Worm (Caenorhabditis elegans) whole organism, L1 larva: Measurements from ENCODE around the gene Y75B8A.8.
A peak's percentile ranks its signal among the peaks of the same experiment; 100 is the strongest.

ENCODE experiments used
- F16B12.6 ChIP-seq: fragments of 150-350 bp; optimal IDR thresholded peaks from 2 replicates; lab custom pipeline; 2014; ENCODE audit warnings: missing biosample characterization, missing genetic modification characterization
- aha-1 ChIP-seq: fragments of 150-350 bp; optimal IDR thresholded peaks from 2 replicates; lab custom pipeline; 2014; ENCODE audit warnings: missing biosample characterization, missing genetic modification characterization
- alr-1 ChIP-seq: fragments of 200-800 bp; sonication (Bioruptor generic); optimal IDR thresholded peaks from 2 replicates; lab custom pipeline; 2018; ENCODE audit warnings: borderline replicate concordance, mild to moderate bottlenecking, missing genetic modification characterization, missing compliant biosample characterization
- aly-2 ChIP-seq: fragments of 150-350 bp; optimal IDR thresholded peaks from 2 replicates; lab custom pipeline; 2014; ENCODE audit warnings: missing biosample characterization, missing genetic modification characterization
- blmp-1 ChIP-seq: fragments of 150-350 bp; optimal IDR thresholded peaks from 2 replicates; lab custom pipeline; 2014; ENCODE audit warnings: missing biosample characterization, missing genetic modification characterization
- ceh-63 ChIP-seq: fragments of 200-800 bp; sonication (Bioruptor generic); optimal IDR thresholded peaks from 2 replicates; lab custom pipeline; 2018; ENCODE audit warnings: mild to moderate bottlenecking, missing genetic modification characterization, missing compliant biosample characterization
- ceh-82 ChIP-seq, 3 experiments: fragments of 150-350 bp in 1 of 3; sonication (generic microtip) in 2 of 3; optimal IDR thresholded peaks; 2 replicates each; lab custom pipeline; 2014 to 2017; ENCODE audit warnings: missing biosample characterization in 3 of 3, missing genetic modification characterization in 3 of 3
- ceh-88 ChIP-seq: fragments of 200-800 bp; sonication (Bioruptor generic); IDR thresholded peaks from 2 replicates; pipeline ENCODE4 v1.3.6; 2022; ENCODE audit warnings: missing genetic modification characterization, missing compliant biosample characterization
- dpl-1 ChIP-seq, 3 experiments: fragments of 150-350 bp in 2 of 3; sonication (generic microtip) in 1 of 3; optimal IDR thresholded peaks; 2 replicates each; lab custom pipeline; 2014 to 2017; ENCODE audit warnings: missing biosample characterization in 3 of 3, missing genetic modification characterization in 3 of 3, missing genetic modification reagents in 3 of 3
- dsc-1 ChIP-seq: sonication (generic microtip); optimal IDR thresholded peaks from 2 replicates; lab custom pipeline; 2016; ENCODE audit warnings: mild to moderate bottlenecking, missing genetic modification characterization, missing compliant biosample characterization
- efl-1 ChIP-seq, 4 experiments: fragments of 150-350 bp; optimal IDR thresholded peaks in 3 of 4; peaks in 1 of 4; 1 replicate in 1 of 4; 2 replicates in 3 of 4; lab custom pipeline; 2014; ENCODE audit warnings: missing biosample characterization in 2 of 4, missing genetic modification characterization in 2 of 4, missing genetic modification reagents in 2 of 4
- efl-3 ChIP-seq: fragments of 200-800 bp; sonication (Bioruptor generic); optimal IDR thresholded peaks from 2 replicates; lab custom pipeline; 2018; ENCODE audit warnings: mild to moderate bottlenecking, missing genetic modification characterization, missing compliant biosample characterization
- egl-27 ChIP-seq, 2 experiments: fragments of 150-350 bp in 1 of 2; sonication (generic microtip); optimal IDR thresholded peaks; 3 replicates each; lab custom pipeline; 2017 to 2018; ENCODE audit warnings: missing biosample characterization in 2 of 2, missing genetic modification characterization in 2 of 2, missing genetic modification reagents in 2 of 2
- elt-2 ChIP-seq: sonication (generic microtip); optimal IDR thresholded peaks from 2 replicates; lab custom pipeline; 2016; ENCODE audit warnings: missing genetic modification characterization, mild to moderate bottlenecking, inconsistent platforms, missing compliant biosample characterization, missing genetic modification reagents
- ets-5 ChIP-seq: fragments of 200-800 bp; sonication (Bioruptor generic); IDR thresholded peaks from 2 replicates; pipeline ENCODE4 v1.3.6; 2022; ENCODE audit warnings: missing genetic modification characterization, missing compliant biosample characterization
- fkh-10 ChIP-seq: sonication (generic microtip); optimal IDR thresholded peaks from 2 replicates; lab custom pipeline; 2017; ENCODE audit warnings: missing biosample characterization, missing genetic modification reagents, missing genetic modification characterization
- fkh-8 ChIP-seq: sonication (generic microtip); optimal IDR thresholded peaks from 2 replicates; lab custom pipeline; 2016; ENCODE audit warnings: mild to moderate bottlenecking, missing genetic modification characterization, missing compliant biosample characterization
- grh-1 ChIP-seq: fragments of 200-800 bp; sonication (Bioruptor generic); IDR thresholded peaks from 2 replicates; pipeline ENCODE4 v1.3.6; 2022; ENCODE audit warnings: missing genetic modification reagents, missing genetic modification characterization, missing compliant biosample characterization
- hpl-2 ChIP-seq: fragments of 150-350 bp; optimal IDR thresholded peaks from 2 replicates; lab custom pipeline; 2014; ENCODE audit warnings: missing biosample characterization, missing genetic modification reagents, missing genetic modification characterization
- jun-1 ChIP-seq: fragments of 150-350 bp; optimal IDR thresholded peaks from 2 replicates; lab custom pipeline; 2014; ENCODE audit warnings: missing biosample characterization, missing genetic modification reagents, missing genetic modification characterization
- lin-13 ChIP-seq: fragments of 150-350 bp; optimal IDR thresholded peaks from 2 replicates; lab custom pipeline; 2014; ENCODE audit warnings: missing biosample characterization, missing genetic modification reagents, missing genetic modification characterization
- lin-14 ChIP-seq: fragments of 200-800 bp; sonication (Bioruptor generic); optimal IDR thresholded peaks from 2 replicates; lab custom pipeline; 2018; ENCODE audit warnings: mild to moderate bottlenecking, missing genetic modification characterization, moderate library complexity, missing compliant biosample characterization
- lin-35 ChIP-seq, 2 experiments: fragments of 150-350 bp; optimal IDR thresholded peaks; 2 replicates each; lab custom pipeline; 2014; ENCODE audit warnings: missing biosample characterization in 2 of 2, missing genetic modification characterization in 2 of 2, missing genetic modification reagents in 2 of 2
- lin-39 ChIP-seq: fragments of 150-350 bp; optimal IDR thresholded peaks from 2 replicates; lab custom pipeline; 2014; ENCODE audit warnings: missing biosample characterization, missing genetic modification reagents, missing genetic modification characterization
- mdl-1 ChIP-seq, 2 experiments: fragments of 150-350 bp; optimal IDR thresholded peaks; 2 replicates each; lab custom pipeline; 2014 to 2017; ENCODE audit warnings: missing biosample characterization in 2 of 2, missing genetic modification characterization in 2 of 2, inconsistent platforms in 1 of 2
- mep-1 ChIP-seq: fragments of 150-350 bp; optimal IDR thresholded peaks from 2 replicates; lab custom pipeline; 2014; ENCODE audit warnings: missing biosample characterization, missing genetic modification characterization
- nhr-19 ChIP-seq: fragments of 200-800 bp; sonication (Bioruptor generic); conservative IDR thresholded peaks from 2 replicates; pipeline ENCODE4 v1.3.6; 2022; ENCODE audit warnings: missing genetic modification characterization, missing compliant biosample characterization
- nhr-20 ChIP-seq: sonication (generic microtip); optimal IDR thresholded peaks from 2 replicates; lab custom pipeline; 2016; ENCODE audit warnings: mild to moderate bottlenecking, missing genetic modification characterization, missing compliant biosample characterization
- nhr-28 ChIP-seq: fragments of 150-350 bp; optimal IDR thresholded peaks from 2 replicates; lab custom pipeline; 2014; ENCODE audit warnings: missing biosample characterization, missing genetic modification characterization
- nhr-47 ChIP-seq: sonication (generic microtip); optimal IDR thresholded peaks from 2 replicates; lab custom pipeline; 2016; ENCODE audit warnings: mild to moderate bottlenecking, missing genetic modification characterization, moderate library complexity, missing compliant biosample characterization
- nhr-71 ChIP-seq: sonication (generic microtip); optimal IDR thresholded peaks from 2 replicates; lab custom pipeline; 2016; ENCODE audit warnings: mild to moderate bottlenecking, missing genetic modification characterization, moderate library complexity, missing compliant biosample characterization
- nhr-76 ChIP-seq: sonication (generic microtip); optimal IDR thresholded peaks from 2 replicates; lab custom pipeline; 2017; ENCODE audit warnings: missing biosample characterization, missing genetic modification characterization
- nhr-77 ChIP-seq: fragments of 150-350 bp; optimal IDR thresholded peaks from 2 replicates; lab custom pipeline; 2014; ENCODE audit warnings: missing biosample characterization, missing genetic modification characterization
- nhr-85 ChIP-seq: sonication (generic microtip); peaks from one replicate; lab custom pipeline; 2016; ENCODE audit warnings: missing genetic modification characterization, inconsistent platforms, missing compliant biosample characterization
- nhr-90 ChIP-seq: sonication (generic microtip); optimal IDR thresholded peaks from 2 replicates; lab custom pipeline; 2016; ENCODE audit warnings: mild to moderate bottlenecking, missing genetic modification characterization, missing compliant biosample characterization; ENCODE audit not compliant: poor library complexity
- pag-3 ChIP-seq: sonication (generic microtip); optimal IDR thresholded peaks from 2 replicates; lab custom pipeline; 2017; ENCODE audit warnings: missing genetic modification characterization, mild to moderate bottlenecking, missing compliant biosample characterization, antibody characterized with exemption, borderline replicate concordance; ENCODE audit not compliant: insufficient read depth
- pax-3 ChIP-seq: fragments of 200-800 bp; sonication (Bioruptor generic); optimal IDR thresholded peaks from 2 replicates; lab custom pipeline; 2018; ENCODE audit warnings: mild to moderate bottlenecking, missing genetic modification characterization, moderate library complexity, missing compliant biosample characterization
- snpc-4 ChIP-seq: fragments of 150-350 bp; optimal IDR thresholded peaks from 2 replicates; lab custom pipeline; 2014; ENCODE audit warnings: missing biosample characterization, missing genetic modification characterization
- snu-23 ChIP-seq: sonication (generic microtip); optimal IDR thresholded peaks from 2 replicates; lab custom pipeline; 2016; ENCODE audit warnings: missing genetic modification characterization, missing compliant biosample characterization
- sptf-1 ChIP-seq: fragments of 150-350 bp; optimal IDR thresholded peaks from 2 replicates; lab custom pipeline; 2014; ENCODE audit warnings: missing biosample characterization, missing genetic modification characterization
- sup-37 ChIP-seq: fragments of 200-800 bp; sonication (Bioruptor generic); optimal IDR thresholded peaks from 2 replicates; lab custom pipeline; 2018; ENCODE audit warnings: mild to moderate bottlenecking, missing genetic modification characterization, missing compliant biosample characterization
- swsn-7 ChIP-seq: sonication (generic microtip); optimal IDR thresholded peaks from 2 replicates; lab custom pipeline; 2016; ENCODE audit warnings: missing genetic modification characterization, missing compliant biosample characterization
- tbx-2 ChIP-seq: sonication (generic microtip); optimal IDR thresholded peaks from 2 replicates; lab custom pipeline; 2016; ENCODE audit warnings: missing genetic modification characterization, missing compliant biosample characterization
- unc-130 ChIP-seq: fragments of 150-350 bp; optimal IDR thresholded peaks from 2 replicates; lab custom pipeline; 2017; ENCODE audit warnings: missing biosample characterization, missing genetic modification characterization, inconsistent platforms
- unc-62 ChIP-seq: fragments of 150-350 bp; optimal IDR thresholded peaks from 2 replicates; lab custom pipeline; 2014; ENCODE audit warnings: missing biosample characterization, missing genetic modification reagents, missing genetic modification characterization
- unc-98 ChIP-seq: fragments of 200-800 bp; sonication (Bioruptor generic); IDR thresholded peaks from 2 replicates; pipeline ENCODE4 v1.3.6; 2022; ENCODE audit warnings: missing genetic modification characterization, missing compliant biosample characterization
- xbp-1 ChIP-seq: sonication (generic microtip); optimal IDR thresholded peaks from 2 replicates; lab custom pipeline; 2016; ENCODE audit warnings: missing genetic modification characterization, missing compliant biosample characterization
- ztf-4 ChIP-seq: fragments of 150-350 bp; optimal IDR thresholded peaks from 2 replicates; lab custom pipeline; 2014; ENCODE audit warnings: missing biosample characterization, missing genetic modification characterization

Gene Y75B8A.8

ce11 chrIII:12178121-12178520, 17.6 kb downstream of the Y75B8A.8 start:
- TF ChIP-seq tbx-2 (tag; lab: Kevin White, UChicago) (peak; percentile 5), mdl-1 (tag; optimal IDR thresholded peaks at IDR 0.05; lab: Kevin White, UChicago) (peak in 1 of 2 experiments; percentile 3), egl-27 (tag; optimal IDR thresholded peaks at IDR 0.05; lab: Kevin White, UChicago) (no peak), unc-62 (GFP tag; lab: Kevin White, UChicago) (no peak), nhr-19 (GFP tag; lab: Robert Waterston, UW) (peak; percentile 33), nhr-85 (peak; percentile 84), nhr-90 (peak; percentile 21), xbp-1 (tag; lab: Kevin White, UChicago) (no peak), pag-3 (tag; lab: Kevin White, UChicago) (no peak), nhr-77 (tag; lab: Kevin White, UChicago) (peak; percentile 52), lin-14 (GFP tag; lab: Kevin White, UChicago) (peak; percentile 84), efl-1 (optimal IDR thresholded peaks at IDR 0.05; lab: Kevin White, UChicago) (peak in 1 of 2 experiments; percentile 34), efl-1 (GFP tag; optimal IDR thresholded peaks at IDR 0.05 in 1 of 2; lab: Kevin White, UChicago) (peak in 1 of 2 experiments; percentile 86), snpc-4 (tag; lab: Kevin White, UChicago) (no peak), lin-35 (GFP tag; optimal IDR thresholded peaks at IDR 0.05; lab: Kevin White, UChicago) (peak in 1 of 2 experiments; percentile 14), nhr-20 (tag; lab: Kevin White, UChicago) (peak; percentile 32), snu-23 (peak; percentile 27), ceh-63 (GFP tag; lab: Kevin White, UChicago) (no peak), nhr-76 (tag; lab: Kevin White, UChicago) (no peak), nhr-71 (tag; lab: Kevin White, UChicago) (no peak), grh-1 (0 out of 2 replicates have a peak, but pooled peaks have one; percentile 20), ztf-4 (tag; lab: Kevin White, UChicago) (no peak), alr-1 (no peak), mep-1 (tag; lab: Kevin White, UChicago) (peak; percentile 51), blmp-1 (tag; lab: Kevin White, UChicago) (peak; percentile 88), dpl-1 (GFP tag; optimal IDR thresholded peaks at IDR 0.05; lab: Kevin White, UChicago) (no peak), F16B12.6 (tag; lab: Kevin White, UChicago) (no peak), swsn-7 (tag; lab: Kevin White, UChicago) (peak; percentile 15), sup-37 (GFP tag; lab: Kevin White, UChicago) (no peak)
- TF ChIP-seq, all 84 proteins: peak for 15

ce11 chrIII:12182919-12183318, 22.4 kb downstream of the Y75B8A.8 start, which contains the start of gene Y75B8A.10:
Y75B8A.10 (minus strand) TSS chrIII:12183019.
- TF ChIP-seq ets-5 (GFP tag; lab: Robert Waterston, UW) (no peak), jun-1 (tag; lab: Kevin White, UChicago) (no peak), aha-1 (no peak), nhr-20 (tag; lab: Kevin White, UChicago) (no peak), sptf-1 (tag; lab: Kevin White, UChicago) (no peak), pag-3 (tag; lab: Kevin White, UChicago) (no peak), ceh-82 (tag; optimal IDR thresholded peaks at IDR 0.05; lab: Kevin White, UChicago) (no peak), dpl-1 (GFP tag; optimal IDR thresholded peaks at IDR 0.05; lab: Kevin White, UChicago) (no peak), nhr-28 (tag; lab: Kevin White, UChicago) (no peak), efl-3 (GFP tag; lab: Kevin White, UChicago) (no peak), egl-27 (tag; optimal IDR thresholded peaks at IDR 0.05; lab: Kevin White, UChicago) (no peak)

- TF ChIP-seq lin-35 (GFP tag; optimal IDR thresholded peaks at IDR 0.05; lab: Kevin White, UChicago): no peak
- no peak for TF ChIP-seq hpl-2 (GFP tag; lab: Kevin White, UChicago)
- no peak for TF ChIP-seq unc-130 (tag; lab: Kevin White, UChicago)
- TF ChIP-seq tbx-2 (tag; lab: Kevin White, UChicago): no peak
- TF ChIP-seq elt-2 (tag; lab: Kevin White, UChicago): no peak
- TF ChIP-seq unc-98: no peak
- no peak for TF ChIP-seq nhr-47 (tag; lab: Kevin White, UChicago)
- no peak for TF ChIP-seq nhr-20 (tag; lab: Kevin White, UChicago)
- TF ChIP-seq fkh-10: no peak
- no peak for TF ChIP-seq pax-3 (tag; lab: Kevin White, UChicago)
- TF ChIP-seq aly-2 (tag; lab: Kevin White, UChicago): no peak
- no peak for TF ChIP-seq dsc-1 (tag; lab: Kevin White, UChicago)
- TF ChIP-seq fkh-8 (tag; lab: Kevin White, UChicago): no peak
- TF ChIP-seq lin-13: no peak
- no peak for TF ChIP-seq ceh-88
- no peak for TF ChIP-seq alr-1
- no peak for TF ChIP-seq lin-39 (tag; lab: Kevin White, UChicago)
- no peak for TF ChIP-seq sup-37 (GFP tag; lab: Kevin White, UChicago)
Measured at ce11 chrIII:12186111-12186510, 25.6 kb downstream of the Y75B8A.8 start, which contains the start of gene lury-1. lury-1 (plus strand) TSS chrIII:12186411.
